Fruit fly (Drosophila melanogaster) whole organism, embryonic: ENCODE results near the gene MED4.

Experiments
- Ada2b ChIP-seq: fragments of 200-800 bp; sonication (Bioruptor generic); IDR thresholded peaks from 2 replicates; pipeline ENCODE4 v1.3.6; 2022; ENCODE audit warnings: missing biosample characterization, missing genetic modification characterization
- B-H2 ChIP-seq: fragments of 200-800 bp; sonication (Bioruptor generic); optimal IDR thresholded peaks from 2 replicates; lab custom pipeline; 2018; ENCODE audit warnings: missing biosample characterization, mild to moderate bottlenecking, missing genetic modification characterization
- CG10267 ChIP-seq: fragments of 200-800 bp; sonication (Bioruptor generic); optimal IDR thresholded peaks from 2 replicates; lab custom pipeline; 2018; ENCODE audit warnings: missing biosample characterization, mild to moderate bottlenecking, missing genetic modification characterization, moderate library complexity
- CG10543 ChIP-seq: fragments of 200-800 bp; sonication (Bioruptor generic); optimal IDR thresholded peaks from 3 replicates; lab custom pipeline; 2017; ENCODE audit warnings: missing biosample characterization, mild to moderate bottlenecking, missing genetic modification characterization, moderate library complexity
- CG11247 ChIP-seq: fragments of 200-800 bp; sonication (Bioruptor generic); IDR thresholded peaks from 2 replicates; pipeline ENCODE4 v1.3.6; 2022; ENCODE audit warnings: missing biosample characterization, missing genetic modification characterization
- CG11723 ChIP-seq: fragments of 200-800 bp; sonication (Bioruptor generic); optimal IDR thresholded peaks from 2 replicates; lab custom pipeline; 2017; ENCODE audit warnings: missing biosample characterization, mild to moderate bottlenecking, missing genetic modification characterization
- CG13123 ChIP-seq: fragments of 200-800 bp; sonication (Bioruptor generic); optimal IDR thresholded peaks from 2 replicates; lab custom pipeline; 2016; ENCODE audit warnings: missing biosample characterization, missing genetic modification characterization
- CG14710 ChIP-seq: fragments of 200-800 bp; sonication (Bioruptor generic); optimal IDR thresholded peaks from 3 replicates; lab custom pipeline; 2019; ENCODE audit warnings: missing biosample characterization, mild to moderate bottlenecking, missing genetic modification characterization, moderate library complexity
- CG1603 ChIP-seq: fragments of 200-800 bp; sonication (Bioruptor generic); optimal IDR thresholded peaks from 2 replicates; lab custom pipeline; 2019; ENCODE audit warnings: missing biosample characterization, mild to moderate bottlenecking, missing genetic modification characterization, moderate library complexity
- CG17186 ChIP-seq: fragments of 200-800 bp; sonication (Bioruptor generic); optimal IDR thresholded peaks from 3 replicates; lab custom pipeline; 2017; ENCODE audit warnings: missing biosample characterization, missing genetic modification reagents, missing genetic modification characterization
- CG17912 ChIP-seq: fragments of 200-800 bp; sonication (Bioruptor generic); optimal IDR thresholded peaks from 2 replicates; lab custom pipeline; 2018; ENCODE audit warnings: missing biosample characterization, mild to moderate bottlenecking, missing genetic modification characterization
- CG18011 ChIP-seq: fragments of 200-800 bp; sonication (Bioruptor generic); optimal IDR thresholded peaks from 2 replicates; lab custom pipeline; 2017; ENCODE audit warnings: missing biosample characterization, missing genetic modification characterization, mild to moderate bottlenecking, moderate library complexity, missing genotype
- CG18262 ChIP-seq: fragments of 200-800 bp; optimal IDR thresholded peaks from 3 replicates; lab custom pipeline; 2019; ENCODE audit warnings: missing biosample characterization, mild to moderate bottlenecking, missing genetic modification characterization, moderate library complexity
- CG2120 ChIP-seq: fragments of 200-800 bp; sonication (Bioruptor generic); optimal IDR thresholded peaks from 3 replicates; lab custom pipeline; 2016; ENCODE audit warnings: missing biosample characterization, missing genetic modification characterization
- CG2712 ChIP-seq: fragments of 200-800 bp; optimal IDR thresholded peaks from 3 replicates; lab custom pipeline; 2019; ENCODE audit warnings: missing biosample characterization, mild to moderate bottlenecking, missing genetic modification characterization, moderate library complexity
- CG33213 ChIP-seq: fragments of 200-800 bp; sonication (Bioruptor generic); optimal IDR thresholded peaks from 3 replicates; lab custom pipeline; 2016; ENCODE audit warnings: missing biosample characterization, missing genetic modification characterization
- CG3847 ChIP-seq: fragments of 200-800 bp; sonication (Bioruptor generic); IDR thresholded peaks from 2 replicates; pipeline ENCODE4 v1.3.6; 2022; ENCODE audit warnings: missing biosample characterization, missing genetic modification characterization
- CG6765 ChIP-seq: fragments of 200-800 bp; sonication (Bioruptor generic); optimal IDR thresholded peaks from 3 replicates; lab custom pipeline; 2017; ENCODE audit warnings: missing biosample characterization, mild to moderate bottlenecking, missing genetic modification characterization
- CG8290 ChIP-seq, 3 experiments: fragments of 200-800 bp; sonication (Bioruptor generic); optimal IDR thresholded peaks; 2 replicates each; lab custom pipeline; 2016 to 2019; ENCODE audit warnings: missing biosample characterization in 3 of 3, missing genetic modification characterization in 3 of 3, mild to moderate bottlenecking in 2 of 3, moderate library complexity in 1 of 3
- CG9609 ChIP-seq: fragments of 200-800 bp; sonication (Bioruptor generic); optimal IDR thresholded peaks from 3 replicates; lab custom pipeline; 2016; ENCODE audit warnings: missing biosample characterization, missing genetic modification characterization
- CG9797 ChIP-seq: fragments of 200-800 bp; sonication (Bioruptor generic); optimal IDR thresholded peaks from 3 replicates; lab custom pipeline; 2018; ENCODE audit warnings: missing biosample characterization, mild to moderate bottlenecking, missing genetic modification characterization
- Chrac-16 ChIP-seq: fragments of 200-800 bp; sonication (Bioruptor generic); optimal IDR thresholded peaks from 3 replicates; lab custom pipeline; 2016; ENCODE audit warnings: missing biosample characterization, missing genetic modification characterization
- HmgZ ChIP-seq: fragments of 200-800 bp; sonication (Bioruptor generic); optimal IDR thresholded peaks from 2 replicates; lab custom pipeline; 2018; ENCODE audit warnings: missing biosample characterization, mild to moderate bottlenecking, missing genetic modification characterization
- Hr78 ChIP-seq, 2 experiments: fragments of 200-800 bp in 1 of 2; fragments of >200 bp in 1 of 2; sonication (Bioruptor generic) in 1 of 2; optimal IDR thresholded peaks; 2 replicates each; lab custom pipeline; 2017 to 2019; ENCODE audit warnings: missing biosample characterization in 2 of 2, missing genetic modification characterization in 2 of 2, mild to moderate bottlenecking in 1 of 2, moderate library complexity in 1 of 2
- Hsf ChIP-seq: fragments of 200-800 bp; sonication (Bioruptor generic); optimal IDR thresholded peaks from 3 replicates; lab custom pipeline; 2016; ENCODE audit warnings: missing biosample characterization, missing genetic modification characterization
- MTF-1 ChIP-seq: fragments of 200-800 bp; sonication (Bioruptor generic); optimal IDR thresholded peaks from 2 replicates; lab custom pipeline; 2018; ENCODE audit warnings: missing biosample characterization, mild to moderate bottlenecking, missing genetic modification characterization, borderline replicate concordance
- Mad ChIP-seq: fragments of 200-800 bp; sonication (Bioruptor generic); optimal IDR thresholded peaks from 2 replicates; lab custom pipeline; 2016; ENCODE audit warnings: missing biosample characterization, missing genetic modification characterization
- Myb ChIP-seq: fragments of 200-800 bp; sonication (Bioruptor generic); optimal IDR thresholded peaks from 2 replicates; lab custom pipeline; 2016; ENCODE audit warnings: missing biosample characterization, missing genetic modification characterization
- NC2α ChIP-seq: fragments of 200-800 bp; sonication (Bioruptor generic); optimal IDR thresholded peaks from 2 replicates; lab custom pipeline; 2016; ENCODE audit warnings: missing biosample characterization, missing genetic modification characterization
- Ptx1 ChIP-seq: fragments of 200-800 bp; sonication (Bioruptor generic); IDR thresholded peaks from 2 replicates; pipeline ENCODE4 v1.3.6; 2022; ENCODE audit warnings: missing biosample characterization, missing genetic modification characterization
- Rfx ChIP-seq: fragments of 200-800 bp; sonication (Bioruptor generic); IDR thresholded peaks from 2 replicates; pipeline ENCODE4 v1.3.6; 2022; ENCODE audit warnings: missing biosample characterization, missing genetic modification characterization
- Sin3A ChIP-seq: fragments of >200 bp; optimal IDR thresholded peaks from 2 replicates; lab custom pipeline; 2018
- Sry-δ ChIP-seq: fragments of 200-800 bp; sonication (Bioruptor generic); optimal IDR thresholded peaks from 2 replicates; lab custom pipeline; 2016; ENCODE audit warnings: missing biosample characterization, missing genetic modification characterization
- YL-1 ChIP-seq: fragments of 200-800 bp; sonication (Bioruptor generic); optimal IDR thresholded peaks from 3 replicates; lab custom pipeline; 2017; ENCODE audit warnings: missing biosample characterization, mild to moderate bottlenecking, missing genetic modification characterization
- az2 ChIP-seq: fragments of 200-800 bp; sonication (Bioruptor generic); optimal IDR thresholded peaks from 3 replicates; lab custom pipeline; 2016; ENCODE audit warnings: missing biosample characterization, missing genetic modification characterization
- bcd ChIP-seq: fragments of 200-800 bp; sonication (Bioruptor generic); optimal IDR thresholded peaks from 2 replicates; lab custom pipeline; 2017; ENCODE audit warnings: missing biosample characterization, mild to moderate bottlenecking, missing genetic modification characterization
- croc ChIP-seq: fragments of 200-800 bp; sonication (Bioruptor generic); conservative IDR thresholded peaks from 3 replicates; pipeline ENCODE4 v1.3.6; 2022; ENCODE audit warnings: missing biosample characterization, missing genetic modification characterization
- crol ChIP-seq: fragments of 200-800 bp; sonication (Bioruptor generic); IDR thresholded peaks from 2 replicates; pipeline ENCODE4 v1.3.6; 2022; ENCODE audit warnings: missing biosample characterization, missing genetic modification characterization
- dpn ChIP-seq, 2 experiments: fragments of 200-800 bp; sonication (Bioruptor generic); optimal IDR thresholded peaks; 3 replicates each; lab custom pipeline; 2016; ENCODE audit warnings: missing biosample characterization in 2 of 2, missing genetic modification characterization in 2 of 2
- dysf ChIP-seq: fragments of 200-800 bp; sonication (Bioruptor generic); IDR thresholded peaks from 3 replicates; pipeline ENCODE4 v1.3.6; 2022; ENCODE audit warnings: missing biosample characterization, missing genetic modification characterization
- ewg ChIP-seq: fragments of 200-800 bp; sonication (Bioruptor generic); optimal IDR thresholded peaks from 3 replicates; lab custom pipeline; 2017; ENCODE audit warnings: mild to moderate bottlenecking, missing biosample characterization, missing genetic modification reagents, missing genetic modification characterization
- fd96Cb ChIP-seq: fragments of 200-800 bp; sonication (Bioruptor generic); optimal IDR thresholded peaks from 2 replicates; lab custom pipeline; 2018; ENCODE audit warnings: missing biosample characterization, mild to moderate bottlenecking, missing genetic modification characterization, moderate library complexity
- gem ChIP-seq: fragments of 200-800 bp; sonication (Bioruptor generic); optimal IDR thresholded peaks from 2 replicates; lab custom pipeline; 2019; ENCODE audit warnings: missing biosample characterization, mild to moderate bottlenecking, missing genetic modification characterization, moderate library complexity
- h ChIP-seq: fragments of >200 bp; optimal IDR thresholded peaks from 2 replicates; lab custom pipeline; 2017
- hbn ChIP-seq: fragments of 200-800 bp; sonication (Bioruptor generic); IDR thresholded peaks from 2 replicates; pipeline ENCODE4 v1.3.6; 2022; ENCODE audit warnings: missing biosample characterization, missing genetic modification characterization; ENCODE audit not compliant: partially characterized antibody
- lbe ChIP-seq: fragments of 200-800 bp; sonication (Bioruptor generic); optimal IDR thresholded peaks from 2 replicates; lab custom pipeline; 2016; ENCODE audit warnings: missing biosample characterization, mild to moderate bottlenecking, missing genetic modification characterization
- lmd ChIP-seq: fragments of 200-800 bp; sonication (Bioruptor generic); IDR thresholded peaks from 2 replicates; pipeline ENCODE4 v1.3.6; 2022; ENCODE audit warnings: missing biosample characterization, missing genetic modification characterization
- mam ChIP-seq: fragments of 200-800 bp; sonication (Bioruptor generic); optimal IDR thresholded peaks from 3 replicates; lab custom pipeline; 2016; ENCODE audit warnings: missing biosample characterization, missing genetic modification characterization
- odd ChIP-seq: fragments of 200-800 bp; sonication (Bioruptor generic); optimal IDR thresholded peaks from 2 replicates; lab custom pipeline; 2017; ENCODE audit warnings: missing biosample characterization, mild to moderate bottlenecking, missing genetic modification characterization
- phol ChIP-seq: fragments of 200-800 bp; sonication (Bioruptor generic); optimal IDR thresholded peaks from 3 replicates; lab custom pipeline; 2018; ENCODE audit warnings: missing biosample characterization, mild to moderate bottlenecking, missing genetic modification characterization, moderate library complexity
- slp2 ChIP-seq: fragments of 200-800 bp; sonication (Bioruptor generic); optimal IDR thresholded peaks from 2 replicates; lab custom pipeline; 2016; ENCODE audit warnings: missing biosample characterization, missing genetic modification characterization

Gene MED4

DNA sequence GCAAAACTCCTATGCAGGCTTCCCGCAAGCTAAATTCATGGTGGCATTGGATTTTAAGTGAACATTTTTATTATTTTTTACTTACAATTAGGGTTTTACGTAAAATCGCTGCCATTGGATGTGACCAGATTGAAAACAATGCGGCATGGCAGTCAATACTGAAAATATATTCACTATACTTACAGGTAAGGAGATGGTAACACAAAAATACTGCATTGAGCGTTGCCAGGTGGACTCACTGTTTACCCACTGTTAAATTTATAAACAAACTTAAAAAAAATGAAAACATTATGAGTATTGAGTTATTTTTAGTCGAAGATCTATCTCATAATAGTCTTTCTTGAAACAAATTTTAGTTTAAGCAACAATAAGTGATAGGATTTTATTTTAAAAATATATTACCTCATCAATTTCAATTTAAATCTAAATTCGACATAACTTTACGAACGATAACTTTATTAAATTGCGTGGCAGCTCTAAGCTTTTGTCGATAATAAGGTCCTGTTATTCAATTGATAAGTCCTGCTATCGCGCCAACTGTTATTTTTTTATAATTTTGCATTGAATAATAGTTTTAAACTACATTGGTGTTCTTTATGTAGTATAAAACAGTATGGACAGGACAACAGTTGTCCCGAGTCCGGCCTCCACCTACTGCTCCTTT, 6.4 kb downstream of the MED4 start, which contains the start of the genes mRpL50 and mei-P22 (continued):
- TF ChIP-seq ewg (no peak), odd (GFP tag; lab: Kevin White, UChicago) (no peak), Hr78 (GFP tag; optimal IDR thresholded peaks at IDR 0.05; lab: Kevin White, UChicago) (no peak), CG1603 (tag; lab: Kevin White, UChicago) (peak; percentile 64), CG9797 (peak; percentile 56), Sry-δ (GFP tag; lab: Kevin White, UChicago) (peak; percentile 33), az2 (GFP tag; lab: Kevin White, UChicago) (peak; percentile 17), dpn (GFP tag; optimal IDR thresholded peaks at IDR 0.05; lab: Kevin White, UChicago) (peak; percentile 10 to 25), Ada2b (GFP tag; lab: Robert Waterston, UW) (no peak), CG11723 (no peak), CG18011 (GFP tag; lab: Kevin White, UChicago) (no peak), Chrac-16 (peak; percentile 24), lbe (peak; percentile 20), CG14710 (peak; percentile 49), phol (peak; percentile 45), Mad (GFP tag; lab: Kevin White, UChicago) (peak; percentile 13), CG11247 (no peak), CG10267 (tag; lab: Kevin White, UChicago) (peak; percentile 46), B-H2 (GFP tag; lab: Kevin White, UChicago) (peak; percentile 4), CG9609 (GFP tag; lab: Kevin White, UChicago) (peak; percentile 5), Hsf (peak; percentile 5), CG18262 (tag; lab: Kevin White, UChicago) (peak; percentile 4), CG3847 (GFP tag; lab: Robert Waterston, UW) (peak; percentile 51), Myb (peak; percentile 70), Sin3A (lab: Kevin White, UChicago) (no peak), CG13123 (no peak), HmgZ (tag; lab: Kevin White, UChicago) (peak; percentile 51), fd96Cb (tag; lab: Kevin White, UChicago) (no peak), CG2120 (GFP tag; lab: Kevin White, UChicago) (peak; percentile 55), CG17186 (GFP tag; lab: Kevin White, UChicago) (peak; percentile 97), bcd (GFP tag; lab: Kevin White, UChicago) (no peak), CG33213 (GFP tag; lab: Kevin White, UChicago) (peak; percentile 14), mam (GFP tag; lab: Kevin White, UChicago) (peak; percentile 40), lmd (no peak), croc (GFP tag; lab: Robert Waterston, UW) (no peak), CG2712 (tag; lab: Kevin White, UChicago) (peak; percentile 14), CG17912 (GFP tag; lab: Kevin White, UChicago) (no peak), hbn (no peak)
- TF ChIP-seq, all 482 proteins: peak for 97

DNA sequence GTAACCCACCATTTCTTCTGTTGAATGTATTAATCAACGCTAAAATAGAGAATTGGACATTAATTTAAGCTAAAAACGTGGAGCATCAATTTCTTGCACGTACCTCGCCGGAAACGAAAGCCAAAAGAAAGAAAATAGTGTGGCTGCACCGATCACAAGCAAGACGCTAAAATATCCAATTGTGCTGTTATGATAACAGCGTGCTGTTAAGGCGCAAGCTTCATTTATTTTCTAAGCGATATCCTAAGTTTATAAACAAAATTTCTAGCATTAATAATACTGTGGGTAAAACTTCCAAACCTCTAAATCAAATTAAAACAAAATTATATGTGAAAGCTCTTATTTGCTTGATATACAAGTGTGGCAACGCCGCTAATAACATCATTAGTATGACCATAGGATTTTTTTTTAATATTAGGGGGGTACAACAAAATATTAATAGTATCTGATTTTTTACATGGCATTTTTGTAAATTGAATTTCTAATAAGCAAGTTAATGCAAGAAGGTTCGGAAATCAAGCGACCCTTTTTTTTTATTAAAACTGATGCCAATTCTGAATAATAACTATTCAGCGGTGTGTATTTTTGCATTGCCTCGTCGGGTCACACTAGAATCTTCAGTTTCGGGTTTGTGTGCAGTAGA, 9.0 kb downstream of the MED4 start, which contains the start of the genes RpL18 and Neos:
RpL18 (minus strand) TSS at position 135 of the 643 bp plus-strand sequence.
Neos (plus strand) TSS at position 412 of the 643 bp plus-strand sequence.
- TF ChIP-seq gem (tag; lab: Kevin White, UChicago) (peak; percentile 72), h (lab: Kevin White, UChicago) (no peak), slp2 (GFP tag; lab: Kevin White, UChicago) (peak; percentile 17), CG6765 (GFP tag; lab: Kevin White, UChicago) (peak; percentile 86), crol (no peak), Ptx1 (GFP tag; lab: Robert Waterston, UW) (peak; percentile 57), dysf (GFP tag; lab: Robert Waterston, UW) (no peak; the same call in 1 of the 3 replicates), YL-1 (GFP tag; lab: Kevin White, UChicago) (peak; percentile 85), NC2α (GFP tag; lab: Kevin White, UChicago) (peak; percentile 54), CG10543 (GFP tag; lab: Kevin White, UChicago) (peak; percentile 82), CG8290 (GFP tag; optimal IDR thresholded peaks at IDR 0.05; lab: Kevin White, UChicago) (peak; percentile 56), CG8290 (tag; optimal IDR thresholded peaks at IDR 0.05; lab: Kevin White, UChicago) (peak; percentile 11 to 86), Rfx (peak; percentile 59), MTF-1 (GFP tag; lab: Kevin White, UChicago) (peak; percentile 83)
